Worm (Caenorhabditis elegans): ENCODE measurements around the gene T28A11.25.

The T28A11.25 gene

DNA sequence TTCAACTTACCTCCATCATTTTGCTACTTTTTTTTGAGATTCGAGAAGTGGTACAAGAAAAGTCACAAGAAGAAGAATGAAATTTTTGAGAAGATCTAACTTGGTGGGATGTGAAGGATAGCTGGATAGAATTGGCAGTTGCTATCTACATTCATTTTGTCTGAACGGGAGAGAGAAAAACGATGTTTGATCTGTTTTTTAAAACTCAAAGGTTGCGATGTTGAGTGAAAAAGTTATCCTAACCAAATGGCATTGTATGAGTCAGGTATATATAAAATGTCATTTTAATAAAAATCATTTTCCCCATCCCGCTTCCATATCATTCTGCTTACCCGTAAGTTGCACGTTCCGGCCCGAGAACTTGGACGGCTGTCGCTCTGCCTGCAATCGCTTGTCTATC is 7.6 kb downstream of the T28A11.25 start, which contains the start of gene F35F10.6:
F35F10.6 (minus strand) TSS at position 101 of the 400 bp plus-strand sequence.
- TF ChIP-seq aly-2 (tag; optimal IDR thresholded peaks at IDR 0.05) (no peak), ceh-28 (tag; optimal IDR thresholded peaks at IDR 0.05) (no peak), daf-12 (tag; optimal IDR thresholded peaks at IDR 0.05) (no peak), elt-2 (tag; optimal IDR thresholded peaks at IDR 0.05) (no peak), nfya-1 (tag; optimal IDR thresholded peaks at IDR 0.05; ENCODE audit: insufficient read depth) (no peak), lsy-12 (tag; optimal IDR thresholded peaks at IDR 0.05) (no peak), ceh-82 (tag; optimal IDR thresholded peaks at IDR 0.05) (no peak)

DNA sequence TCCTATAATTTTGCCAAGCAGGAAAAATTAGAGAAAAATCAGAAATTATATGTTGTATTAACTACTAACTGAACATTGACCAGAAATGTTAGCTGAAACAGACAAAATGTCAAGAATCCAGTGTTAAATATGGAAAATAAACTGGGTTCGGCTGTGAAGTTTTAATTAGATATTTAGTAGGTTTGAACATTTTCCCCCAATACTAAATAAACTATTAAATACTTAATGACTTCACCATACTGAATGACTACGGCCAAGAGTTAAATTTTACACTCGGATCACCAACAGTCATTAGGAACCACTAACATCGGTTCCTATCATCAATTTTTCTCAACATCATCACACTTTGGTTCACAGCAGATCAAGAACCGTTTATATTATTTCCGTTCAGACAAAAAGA is 13.7 kb downstream of the T28A11.25 start:
- TF ChIP-seq unc-62 (GFP tag; optimal IDR thresholded peaks at IDR 0.05), result no peak
- TF ChIP-seq zag-1 (tag; optimal IDR thresholded peaks at IDR 0.05), result no peak
- TF ChIP-seq lsy-12 (tag; optimal IDR thresholded peaks at IDR 0.05), result no peak
- no peak for TF ChIP-seq ama-1 (optimal IDR thresholded peaks at IDR 0.05)
- no peak for TF ChIP-seq nhr-67 (tag; optimal IDR thresholded peaks at IDR 0.05)
- no peak for TF ChIP-seq fos-1 (tag; optimal IDR thresholded peaks at IDR 0.05)

ce11 chrV:3297764-3298163 is 16.1 kb downstream of the T28A11.25 start, which contains the start of gene srx-122:
TSS of gene srx-122 (minus strand) at chrV:3297864.
- no peak for TF ChIP-seq nhr-43 (tag; optimal IDR thresholded peaks at IDR 0.05; ENCODE audit: poor library complexity, severe bottlenecking)
- no peak for TF ChIP-seq zag-1 (tag; optimal IDR thresholded peaks at IDR 0.05)
- TF ChIP-seq nhr-23 (tag; optimal IDR thresholded peaks at IDR 0.05), result no peak
- TF ChIP-seq ceh-82 (tag; optimal IDR thresholded peaks at IDR 0.05), result no peak
- TF ChIP-seq lin-39 (tag; optimal IDR thresholded peaks at IDR 0.05), result no peak
- TF ChIP-seq elt-3 (tag; optimal IDR thresholded peaks at IDR 0.05), result no peak
- TF ChIP-seq ama-1 (optimal IDR thresholded peaks at IDR 0.05), result no peak
- TF ChIP-seq unc-39 (tag; optimal IDR thresholded peaks at IDR 0.05), result no peak
- no peak for TF ChIP-seq aly-2 (tag; optimal IDR thresholded peaks at IDR 0.05)
- TF ChIP-seq tbx-2 (tag; optimal IDR thresholded peaks at IDR 0.05), result no peak
- no peak for TF ChIP-seq ceh-28 (tag; optimal IDR thresholded peaks at IDR 0.05)
- no peak for TF ChIP-seq nhr-237 (tag; optimal IDR thresholded peaks at IDR 0.05)

DNA sequence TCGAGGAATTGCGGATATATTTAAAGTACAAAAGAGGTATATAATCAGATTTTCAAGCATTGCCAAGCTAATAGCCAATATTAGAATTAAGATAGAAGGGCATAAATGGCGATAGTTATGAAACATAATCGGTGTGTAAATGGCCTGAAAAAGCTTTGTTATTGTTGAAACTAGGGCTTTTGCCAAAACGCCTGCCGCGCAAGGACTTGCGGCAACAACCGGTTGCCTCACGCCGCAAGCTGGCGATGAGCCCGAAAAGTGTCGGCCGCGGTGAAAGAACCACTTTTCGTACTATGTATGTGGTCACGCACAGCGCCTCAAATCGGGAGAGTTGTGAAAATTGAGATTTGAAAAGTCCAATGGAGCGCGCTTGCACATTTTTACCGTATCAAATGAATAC is 17.8 kb downstream of the T28A11.25 start:
- no peak for TF ChIP-seq lsy-12 (tag; optimal IDR thresholded peaks at IDR 0.05)
- no peak for TF ChIP-seq fkh-2 (tag; optimal IDR thresholded peaks at IDR 0.05)
- TF ChIP-seq nhr-43 (tag; optimal IDR thresholded peaks at IDR 0.05; ENCODE audit: poor library complexity, severe bottlenecking), result no peak
- no peak for TF ChIP-seq unc-62 (GFP tag; optimal IDR thresholded peaks at IDR 0.05)
- no peak for TF ChIP-seq nhr-77 (tag; optimal IDR thresholded peaks at IDR 0.05)
- no peak for TF ChIP-seq jun-1 (tag; optimal IDR thresholded peaks at IDR 0.05)
- no peak for TF ChIP-seq nhr-67 (tag; optimal IDR thresholded peaks at IDR 0.05)
- TF ChIP-seq zag-1 (tag; optimal IDR thresholded peaks at IDR 0.05), result no peak
- TF ChIP-seq ztf-11 (tag; optimal IDR thresholded peaks at IDR 0.05), result no peak
- TF ChIP-seq nhr-23 (tag; optimal IDR thresholded peaks at IDR 0.05), result no peak

DNA sequence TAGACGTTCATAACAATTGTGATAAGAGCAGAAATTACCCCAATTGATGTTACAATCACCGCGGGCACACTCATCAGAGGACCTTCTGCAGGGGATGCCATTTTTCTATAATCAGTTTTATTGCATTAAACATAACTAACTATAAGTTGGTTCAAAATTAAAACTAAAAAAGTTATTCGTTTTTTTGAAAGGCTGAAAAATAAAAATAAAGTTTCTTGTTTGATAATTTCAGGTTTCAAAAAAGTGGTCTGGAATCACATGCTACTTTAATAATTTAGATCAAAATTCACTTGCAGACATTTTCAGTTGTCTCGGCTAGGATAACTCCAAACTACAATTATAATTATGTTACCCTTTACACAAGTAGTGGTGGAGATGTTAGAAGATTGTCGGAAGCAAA is 20.3 kb downstream of the T28A11.25 start, which contains the start of gene srbc-1:
srbc-1 (minus strand) TSS at position 101 of the 400 bp plus-strand sequence.
- TF ChIP-seq R02D3.7 (tag; optimal IDR thresholded peaks at IDR 0.05) (no peak), mdl-1 (tag; optimal IDR thresholded peaks at IDR 0.05) (no peak), lin-15B (tag; optimal IDR thresholded peaks at IDR 0.05) (no peak), hmg-11 (tag; optimal IDR thresholded peaks at IDR 0.05) (no peak), fkh-10 (GFP tag; optimal IDR thresholded peaks at IDR 0.05) (no peak), nhr-12 (tag; optimal IDR thresholded peaks at IDR 0.05) (no peak), unc-62 (GFP tag; optimal IDR thresholded peaks at IDR 0.05) (no peak), egl-5 (tag; optimal IDR thresholded peaks at IDR 0.05) (no peak), nhr-76 (tag; optimal IDR thresholded peaks at IDR 0.05) (no peak), elt-3 (tag; optimal IDR thresholded peaks at IDR 0.05) (no peak), ceh-16 (tag; optimal IDR thresholded peaks at IDR 0.05) (no peak), nfya-1 (tag; optimal IDR thresholded peaks at IDR 0.05; ENCODE audit: insufficient read depth) (no peak)

DNA sequence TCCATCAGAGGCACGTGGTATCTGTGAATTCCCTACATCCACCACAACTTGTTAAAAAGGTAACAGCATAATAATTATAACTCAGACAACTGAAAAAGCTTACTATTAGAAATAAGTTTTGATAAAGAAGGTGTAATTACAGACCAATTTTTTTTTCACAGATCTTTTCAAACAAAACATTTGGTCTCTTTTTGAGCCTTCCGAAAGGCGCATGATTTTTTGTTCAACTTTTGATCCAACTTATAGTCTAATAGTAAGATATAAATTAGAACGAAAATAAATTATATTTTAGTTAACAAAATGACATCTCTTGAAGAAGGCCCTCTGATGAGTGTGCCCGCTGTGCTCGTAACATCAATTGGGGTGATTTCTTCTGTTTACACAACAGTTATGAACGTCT is 26.5 kb downstream of the T28A11.25 start, which contains the start of gene srbc-3:
srbc-3 (plus strand) TSS at position 301 of the 400 bp plus-strand sequence.
- TF ChIP-seq nhr-23 (tag; optimal IDR thresholded peaks at IDR 0.05) (no peak), nhr-67 (tag; optimal IDR thresholded peaks at IDR 0.05) (no peak), ZK546.5 (tag; optimal IDR thresholded peaks at IDR 0.05) (no peak), ztf-11 (tag; optimal IDR thresholded peaks at IDR 0.05) (no peak), ama-1 (optimal IDR thresholded peaks at IDR 0.05) (no peak), unc-39 (tag; optimal IDR thresholded peaks at IDR 0.05) (no peak), nhr-43 (tag; optimal IDR thresholded peaks at IDR 0.05; ENCODE audit: poor library complexity, severe bottlenecking) (no peak), nhr-237 (tag; optimal IDR thresholded peaks at IDR 0.05) (no peak), elt-3 (tag; optimal IDR thresholded peaks at IDR 0.05) (no peak), hmg-11 (tag; optimal IDR thresholded peaks at IDR 0.05) (no peak), snpc-4 (tag; optimal IDR thresholded peaks at IDR 0.05) (no peak), mml-1 (tag; optimal IDR thresholded peaks at IDR 0.05) (no peak), lin-15B (tag; optimal IDR thresholded peaks at IDR 0.05) (no peak), pqm-1 (tag; optimal IDR thresholded peaks at IDR 0.05) (no peak), sea-2 (GFP tag; optimal IDR thresholded peaks at IDR 0.05) (no peak), unc-62 (GFP tag; optimal IDR thresholded peaks at IDR 0.05) (no peak), fos-1 (tag; optimal IDR thresholded peaks at IDR 0.05) (no peak), lsy-12 (tag; optimal IDR thresholded peaks at IDR 0.05) (no peak)

All from whole organism, L3 larva.